ENCODE assay signal across 3 worm cellular contexts in the genomic region with DNA sequence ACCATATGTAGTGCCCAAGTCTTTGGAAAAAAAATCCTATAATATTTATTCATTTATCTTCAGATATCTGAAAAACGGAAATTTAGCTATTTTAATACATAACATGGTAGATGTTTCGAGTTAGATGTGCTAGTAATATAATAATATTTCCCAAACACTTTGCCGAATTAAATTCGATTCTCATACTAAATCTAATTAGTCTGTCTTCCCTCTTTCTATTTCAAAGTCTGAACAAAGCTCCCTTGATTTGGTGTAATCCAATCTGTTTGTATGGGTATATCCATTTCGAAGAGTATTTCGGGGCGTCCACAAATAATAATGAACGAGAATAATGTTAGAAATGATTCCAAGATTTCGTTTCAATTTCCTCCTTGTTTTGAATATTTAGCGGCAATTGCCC.
TF ChIP-seq lines count a peak whose summit lies in the region.

No protein-coding gene starts in this region.

TF ChIP-seq in whole organism, L4 larva, 104 proteins besides CTCF, POLR2A, EP300 and RAD21:
- TF ChIP-seq ces-1 (GFP tag; optimal IDR thresholded peaks at IDR 0.05; lab: Kevin White, UChicago) (peak; percentile 19), zip-11 (GFP tag; IDR thresholded peaks at IDR 0.05; lab: Robert Waterston, UW) (no peak), egl-27 (tag; optimal IDR thresholded peaks at IDR 0.05; lab: Kevin White, UChicago) (no peak), dpl-1 (GFP tag; optimal IDR thresholded peaks at IDR 0.05; lab: Kevin White, UChicago) (no peak), ctbp-1 (GFP tag; IDR thresholded peaks at IDR 0.05; lab: Robert Waterston, UW) (no peak), nhr-77 (tag; optimal IDR thresholded peaks at IDR 0.05; lab: Kevin White, UChicago) (no peak)

TF ChIP-seq in whole organism, late embryonic, 69 proteins besides CTCF, POLR2A, EP300 and RAD21:
- peak; percentile 97 for TF ChIP-seq unc-42 (tag; optimal IDR thresholded peaks at IDR 0.05; lab: Kevin White, UChicago)
- no peak for TF ChIP-seq ceh-2 (tag; optimal IDR thresholded peaks at IDR 0.05; lab: Kevin White, UChicago)
- TF ChIP-seq elt-2 (tag; optimal IDR thresholded peaks at IDR 0.05; lab: Kevin White, UChicago): no peak
- peak; percentile 29 for TF ChIP-seq ceh-31 (tag; optimal IDR thresholded peaks at IDR 0.05; lab: Kevin White, UChicago)

TF ChIP-seq in whole organism, mixed stage, embryonic, 35 proteins besides CTCF, POLR2A, EP300 and RAD21:
- no peak for TF ChIP-seq lsy-2 (tag; optimal IDR thresholded peaks at IDR 0.05; lab: Kevin White, UChicago)
- no peak for TF ChIP-seq nhr-12 (tag; optimal IDR thresholded peaks at IDR 0.05; lab: Kevin White, UChicago)
- TF ChIP-seq nhr-28 (tag; optimal IDR thresholded peaks at IDR 0.05; lab: Kevin White, UChicago): no peak
- no peak for TF ChIP-seq unc-120 (tag; optimal IDR thresholded peaks at IDR 0.05; lab: Kevin White, UChicago; ENCODE audit: poor library complexity, severe bottlenecking)
- TF ChIP-seq sptf-1 (tag; optimal IDR thresholded peaks at IDR 0.05; lab: Kevin White, UChicago): no peak
- peak; percentile 99 for TF ChIP-seq ces-1 (GFP tag; optimal IDR thresholded peaks at IDR 0.05; lab: Kevin White, UChicago)
